Worm (Caenorhabditis elegans) whole organism, midembryonic: Measurements from ENCODE around the gene alh-10.

Experiments used
- T22C8.4 ChIP-seq: fragments of 200-800 bp; sonication (Bioruptor generic); IDR thresholded peaks from 2 replicates; pipeline ENCODE4 v1.3.6; 2022; ENCODE audit warnings: missing genetic modification characterization, missing compliant biosample characterization
- cog-1 ChIP-seq: sonication (generic microtip); optimal IDR thresholded peaks from 2 replicates; lab custom pipeline; 2016; ENCODE audit warnings: missing genetic modification characterization, missing compliant biosample characterization
- flt-1 ChIP-seq: fragments of 200-800 bp; sonication (Bioruptor generic); IDR thresholded peaks from 2 replicates; pipeline ENCODE4 v1.3.6; 2022; ENCODE audit warnings: missing genetic modification characterization, missing compliant biosample characterization
- klf-2 ChIP-seq: fragments of 200-800 bp; sonication (Bioruptor generic); conservative IDR thresholded peaks from 2 replicates; pipeline ENCODE4 v1.3.6; 2022; ENCODE audit warnings: missing genetic modification reagents, missing genetic modification characterization, missing compliant biosample characterization
- med-1 ChIP-seq: sonication (generic microtip); optimal IDR thresholded peaks from 2 replicates; lab custom pipeline; 2017; ENCODE audit warnings: missing genetic modification characterization, mild to moderate bottlenecking, missing compliant biosample characterization, antibody characterized with exemption, missing genetic modification reagents; ENCODE audit not compliant: insufficient read depth
- ref-1 ChIP-seq: fragments of 200-800 bp; sonication (Bioruptor generic); conservative IDR thresholded peaks from 2 replicates; pipeline ENCODE4 v1.3.6; 2022; ENCODE audit warnings: missing genetic modification reagents, missing genetic modification characterization, missing compliant biosample characterization
- ztf-23 ChIP-seq: fragments of 200-800 bp; sonication (Bioruptor generic); IDR thresholded peaks from 2 replicates; pipeline ENCODE4 v1.3.6; 2022; ENCODE audit warnings: missing genetic modification reagents, missing genetic modification characterization, missing compliant biosample characterization
- ztf-29 ChIP-seq: fragments of 200-800 bp; sonication (Bioruptor generic); IDR thresholded peaks from 2 replicates; pipeline ENCODE4 v1.3.6; 2022; ENCODE audit warnings: missing genetic modification reagents, missing genetic modification characterization, missing compliant biosample characterization

DNA sequence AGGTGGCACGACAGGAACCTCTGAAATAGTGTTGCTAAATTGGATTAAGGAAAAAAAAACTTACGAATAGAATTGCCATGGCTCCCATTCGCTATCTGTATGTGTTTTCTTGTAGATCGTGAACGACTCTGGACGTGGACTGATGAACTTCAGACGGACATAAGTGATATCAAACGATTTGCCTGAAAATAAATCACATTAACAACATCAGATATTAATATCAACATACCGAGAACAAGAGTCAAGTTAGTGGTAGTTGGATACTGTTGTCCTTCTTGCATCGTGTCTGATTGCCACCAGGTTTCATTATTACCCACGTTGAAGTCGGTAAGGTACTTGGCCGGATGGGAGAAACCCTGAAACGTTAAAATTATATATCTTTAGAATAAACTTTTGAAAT, 6.2 kb upstream of the alh-10 start:
- TF ChIP-seq klf-2 (GFP tag; lab: Robert Waterston, UW) (no peak), ztf-23 (GFP tag; lab: Robert Waterston, UW) (no peak), flt-1 (GFP tag; lab: Robert Waterston, UW) (no peak), cog-1 (no peak), med-1 (GFP tag; lab: Kevin White, UChicago) (no peak), ztf-29 (GFP tag; lab: Robert Waterston, UW) (no peak), T22C8.4 (GFP tag; lab: Robert Waterston, UW) (no peak), ref-1 (no peak)
